Fruit fly (Drosophila melanogaster) Kc167 (cell line): ENCODE data around the gene htl.

Experiments
- Myc ChIP-seq: fragments of >200 bp; optimal IDR thresholded peaks from 2 replicates; lab custom pipeline; 2017; ENCODE audit warnings: missing external identifiers
- Sin3A ChIP-seq: fragments of >200 bp; optimal IDR thresholded peaks from 2 replicates; lab custom pipeline; 2018; ENCODE audit warnings: missing external identifiers
- h ChIP-seq: fragments of >200 bp; optimal IDR thresholded peaks from 3 replicates; lab custom pipeline; 2018; ENCODE audit warnings: missing external identifiers
- insv ChIP-seq: fragments of >200 bp; optimal IDR thresholded peaks from 3 replicates; lab custom pipeline; 2018; ENCODE audit warnings: missing external identifiers
- psq ChIP-seq: fragments of >200 bp; optimal IDR thresholded peaks from 2 replicates; lab custom pipeline; 2017; ENCODE audit warnings: missing external identifiers
- ttk ChIP-seq: sonication (Bioruptor generic); optimal IDR thresholded peaks from 2 replicates; lab custom pipeline; 2017; ENCODE audit warnings: missing external identifiers

DNA sequence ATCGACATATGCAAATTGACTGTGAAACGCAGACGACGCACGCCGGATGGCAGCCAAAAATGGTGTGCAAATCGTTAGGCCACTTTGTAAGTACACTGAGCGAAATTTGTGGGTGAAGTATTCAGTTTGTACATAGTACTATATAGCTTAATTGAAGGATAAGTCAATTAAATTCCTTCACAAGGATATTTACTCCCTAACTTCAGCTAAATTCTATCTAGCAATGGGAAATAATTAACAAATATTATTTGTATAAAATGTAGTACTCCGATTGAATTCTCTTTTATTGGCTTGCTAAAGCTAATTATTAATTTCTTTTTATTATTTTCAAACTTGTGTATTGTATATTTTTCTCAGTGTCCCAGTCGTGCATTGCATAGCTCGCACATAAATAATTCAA, 23.7 kb downstream of the htl start:
- no peak for TF ChIP-seq h (lab: Kevin White, UChicago)
- TF ChIP-seq psq: no peak
- TF ChIP-seq ttk: no peak
- no peak for TF ChIP-seq Sin3A (lab: Kevin White, UChicago)
- TF ChIP-seq insv (lab: Kevin White, UChicago): no peak
- TF ChIP-seq Myc (lab: Kevin White, UChicago): no peak
